Worm (Caenorhabditis elegans) whole organism, L1 larva: Measurements from ENCODE around the gene hpo-30.

Experiments used
- C04F5.9 ChIP-seq: sonication (generic microtip); optimal IDR thresholded peaks from 2 replicates; lab custom pipeline; 2016; ENCODE audit warnings: missing genetic modification characterization, missing compliant biosample characterization
- C16A3.4 ChIP-seq: fragments of 150-350 bp; optimal IDR thresholded peaks from 2 replicates; lab custom pipeline; 2014; ENCODE audit warnings: missing biosample characterization, missing genetic modification characterization
- C34B4.2 ChIP-seq: sonication (generic microtip); optimal IDR thresholded peaks from 2 replicates; lab custom pipeline; 2017; ENCODE audit warnings: mild to moderate bottlenecking, missing genetic modification characterization, missing compliant biosample characterization
- F16B12.6 ChIP-seq: fragments of 150-350 bp; optimal IDR thresholded peaks from 2 replicates; lab custom pipeline; 2014; ENCODE audit warnings: missing biosample characterization, missing genetic modification characterization
- Y116A8C.19 ChIP-seq: sonication (generic microtip); optimal IDR thresholded peaks from 2 replicates; lab custom pipeline; 2016; ENCODE audit warnings: missing compliant biosample characterization, missing genetic modification characterization, borderline replicate concordance
- aha-1 ChIP-seq: fragments of 150-350 bp; optimal IDR thresholded peaks from 2 replicates; lab custom pipeline; 2014; ENCODE audit warnings: missing biosample characterization, missing genetic modification characterization
- alr-1 ChIP-seq: fragments of 200-800 bp; sonication (Bioruptor generic); optimal IDR thresholded peaks from 2 replicates; lab custom pipeline; 2018; ENCODE audit warnings: borderline replicate concordance, mild to moderate bottlenecking, missing genetic modification characterization, missing compliant biosample characterization
- ama-1 ChIP-seq: fragments of 150-350 bp; optimal IDR thresholded peaks from 2 replicates; lab custom pipeline; 2014
- blmp-1 ChIP-seq: fragments of 150-350 bp; optimal IDR thresholded peaks from 2 replicates; lab custom pipeline; 2014; ENCODE audit warnings: missing biosample characterization, missing genetic modification characterization
- ces-1 ChIP-seq: fragments of 150-350 bp; optimal IDR thresholded peaks from 2 replicates; lab custom pipeline; 2014; ENCODE audit warnings: missing biosample characterization, missing genetic modification reagents, missing genetic modification characterization
- dpl-1 ChIP-seq, 3 experiments: fragments of 150-350 bp in 2 of 3; sonication (generic microtip) in 1 of 3; optimal IDR thresholded peaks; 2 replicates each; lab custom pipeline; 2014 to 2017; ENCODE audit warnings: missing biosample characterization in 3 of 3, missing genetic modification characterization in 3 of 3, missing genetic modification reagents in 3 of 3
- dsc-1 ChIP-seq: sonication (generic microtip); optimal IDR thresholded peaks from 2 replicates; lab custom pipeline; 2016; ENCODE audit warnings: mild to moderate bottlenecking, missing genetic modification characterization, missing compliant biosample characterization
- efl-1 ChIP-seq, 4 experiments: fragments of 150-350 bp; optimal IDR thresholded peaks in 3 of 4; peaks in 1 of 4; 1 replicate in 1 of 4; 2 replicates in 3 of 4; lab custom pipeline; 2014; ENCODE audit warnings: missing biosample characterization in 2 of 4, missing genetic modification characterization in 2 of 4, missing genetic modification reagents in 2 of 4
- egl-13 ChIP-seq: sonication (generic microtip); optimal IDR thresholded peaks from 2 replicates; lab custom pipeline; 2016; ENCODE audit warnings: missing genotype, missing genetic modification reagents, missing genetic modification characterization, missing compliant biosample characterization
- elt-2 ChIP-seq: sonication (generic microtip); optimal IDR thresholded peaks from 2 replicates; lab custom pipeline; 2016; ENCODE audit warnings: missing genetic modification characterization, mild to moderate bottlenecking, inconsistent platforms, missing compliant biosample characterization, missing genetic modification reagents
- elt-3 ChIP-seq, 6 experiments: fragments of 150-350 bp in 1 of 6; sonication (generic microtip); optimal IDR thresholded peaks; 2 replicates each; lab custom pipeline; 2017 to 2018; ENCODE audit warnings: missing biosample characterization in 6 of 6, missing genetic modification characterization in 6 of 6, inconsistent platforms in 1 of 6
- fkh-4 ChIP-seq: sonication (generic microtip); optimal IDR thresholded peaks from 2 replicates; lab custom pipeline; 2016; ENCODE audit warnings: missing compliant biosample characterization, missing genetic modification characterization, borderline replicate concordance
- fkh-8 ChIP-seq: sonication (generic microtip); optimal IDR thresholded peaks from 2 replicates; lab custom pipeline; 2016; ENCODE audit warnings: mild to moderate bottlenecking, missing genetic modification characterization, missing compliant biosample characterization
- grh-1 ChIP-seq: fragments of 200-800 bp; sonication (Bioruptor generic); IDR thresholded peaks from 2 replicates; pipeline ENCODE4 v1.3.6; 2022; ENCODE audit warnings: missing genetic modification reagents, missing genetic modification characterization, missing compliant biosample characterization
- hlh-17 ChIP-seq: fragments of 200-800 bp; sonication (Bioruptor generic); optimal IDR thresholded peaks from 2 replicates; lab custom pipeline; 2018; ENCODE audit warnings: missing genetic modification characterization, mild to moderate bottlenecking, missing compliant biosample characterization, moderate library complexity, borderline replicate concordance
- irx-1 ChIP-seq: sonication (generic microtip); optimal IDR thresholded peaks from 2 replicates; lab custom pipeline; 2016; ENCODE audit warnings: missing genetic modification characterization, missing compliant biosample characterization
- jun-1 ChIP-seq: fragments of 150-350 bp; optimal IDR thresholded peaks from 2 replicates; lab custom pipeline; 2014; ENCODE audit warnings: missing biosample characterization, missing genetic modification reagents, missing genetic modification characterization
- lin-14 ChIP-seq: fragments of 200-800 bp; sonication (Bioruptor generic); optimal IDR thresholded peaks from 2 replicates; lab custom pipeline; 2018; ENCODE audit warnings: mild to moderate bottlenecking, missing genetic modification characterization, moderate library complexity, missing compliant biosample characterization
- lin-15B ChIP-seq: fragments of 150-350 bp; sonication (generic microtip); optimal IDR thresholded peaks from 3 replicates; lab custom pipeline; 2014; ENCODE audit warnings: missing biosample characterization, missing genetic modification characterization
- lin-39 ChIP-seq: fragments of 150-350 bp; optimal IDR thresholded peaks from 2 replicates; lab custom pipeline; 2014; ENCODE audit warnings: missing biosample characterization, missing genetic modification reagents, missing genetic modification characterization
- lsy-2 ChIP-seq, 2 experiments: fragments of 150-350 bp; optimal IDR thresholded peaks; 2 replicates each; lab custom pipeline; 2014; ENCODE audit warnings: missing biosample characterization in 2 of 2, missing genetic modification characterization in 2 of 2
- mep-1 ChIP-seq: fragments of 150-350 bp; optimal IDR thresholded peaks from 2 replicates; lab custom pipeline; 2014; ENCODE audit warnings: missing biosample characterization, missing genetic modification characterization
- nhr-11 ChIP-seq: fragments of 150-350 bp; optimal IDR thresholded peaks from 2 replicates; lab custom pipeline; 2014; ENCODE audit warnings: missing biosample characterization, missing genetic modification characterization
- nhr-12 ChIP-seq: sonication (generic microtip); optimal IDR thresholded peaks from 2 replicates; lab custom pipeline; 2017; ENCODE audit warnings: missing biosample characterization, missing genetic modification characterization
- nhr-237 ChIP-seq: fragments of 150-350 bp; optimal IDR thresholded peaks from 2 replicates; lab custom pipeline; 2014; ENCODE audit warnings: missing biosample characterization, missing genetic modification characterization
- nhr-28 ChIP-seq: fragments of 150-350 bp; optimal IDR thresholded peaks from 2 replicates; lab custom pipeline; 2014; ENCODE audit warnings: missing biosample characterization, missing genetic modification characterization
- nhr-71 ChIP-seq: sonication (generic microtip); optimal IDR thresholded peaks from 2 replicates; lab custom pipeline; 2016; ENCODE audit warnings: mild to moderate bottlenecking, missing genetic modification characterization, moderate library complexity, missing compliant biosample characterization
- nhr-76 ChIP-seq: sonication (generic microtip); optimal IDR thresholded peaks from 2 replicates; lab custom pipeline; 2017; ENCODE audit warnings: missing biosample characterization, missing genetic modification characterization
- nhr-84 ChIP-seq: sonication (generic microtip); optimal IDR thresholded peaks from 2 replicates; lab custom pipeline; 2017; ENCODE audit warnings: missing biosample characterization, missing genetic modification characterization
- nhr-85 ChIP-seq: sonication (generic microtip); peaks from one replicate; lab custom pipeline; 2016; ENCODE audit warnings: missing genetic modification characterization, inconsistent platforms, missing compliant biosample characterization
- pag-3 ChIP-seq: sonication (generic microtip); optimal IDR thresholded peaks from 2 replicates; lab custom pipeline; 2017; ENCODE audit warnings: missing genetic modification characterization, mild to moderate bottlenecking, missing compliant biosample characterization, antibody characterized with exemption, borderline replicate concordance; ENCODE audit not compliant: insufficient read depth
- pax-3 ChIP-seq: fragments of 200-800 bp; sonication (Bioruptor generic); optimal IDR thresholded peaks from 2 replicates; lab custom pipeline; 2018; ENCODE audit warnings: mild to moderate bottlenecking, missing genetic modification characterization, moderate library complexity, missing compliant biosample characterization
- rnt-1 ChIP-seq: sonication (generic microtip); optimal IDR thresholded peaks from 2 replicates; lab custom pipeline; 2016; ENCODE audit warnings: mild to moderate bottlenecking, missing genetic modification characterization, moderate library complexity, missing compliant biosample characterization
- skn-1 ChIP-seq: fragments of 150-350 bp; optimal IDR thresholded peaks from 2 replicates; lab custom pipeline; 2014; ENCODE audit warnings: missing biosample characterization, missing genetic modification characterization
- sox-4 ChIP-seq: sonication (generic microtip); optimal IDR thresholded peaks from 2 replicates; lab custom pipeline; 2016; ENCODE audit warnings: missing genetic modification characterization, missing compliant biosample characterization
- sptf-1 ChIP-seq: fragments of 150-350 bp; optimal IDR thresholded peaks from 2 replicates; lab custom pipeline; 2014; ENCODE audit warnings: missing biosample characterization, missing genetic modification characterization
- sup-37 ChIP-seq: fragments of 200-800 bp; sonication (Bioruptor generic); optimal IDR thresholded peaks from 2 replicates; lab custom pipeline; 2018; ENCODE audit warnings: mild to moderate bottlenecking, missing genetic modification characterization, missing compliant biosample characterization
- swsn-7 ChIP-seq: sonication (generic microtip); optimal IDR thresholded peaks from 2 replicates; lab custom pipeline; 2016; ENCODE audit warnings: missing genetic modification characterization, missing compliant biosample characterization
- tlp-1 ChIP-seq: fragments of 150-350 bp; optimal IDR thresholded peaks from 2 replicates; lab custom pipeline; 2014; ENCODE audit warnings: missing biosample characterization, missing genetic modification characterization
- unc-130 ChIP-seq: fragments of 150-350 bp; optimal IDR thresholded peaks from 2 replicates; lab custom pipeline; 2017; ENCODE audit warnings: missing biosample characterization, missing genetic modification characterization, inconsistent platforms
- unc-30 ChIP-seq: sonication (generic microtip); optimal IDR thresholded peaks from 2 replicates; lab custom pipeline; 2017; ENCODE audit warnings: missing biosample characterization, missing genetic modification characterization
- unc-62 ChIP-seq: fragments of 150-350 bp; optimal IDR thresholded peaks from 2 replicates; lab custom pipeline; 2014; ENCODE audit warnings: missing biosample characterization, missing genetic modification reagents, missing genetic modification characterization
- unc-86 ChIP-seq: sonication (generic microtip); optimal IDR thresholded peaks from 2 replicates; lab custom pipeline; 2016; ENCODE audit warnings: missing genetic modification characterization, missing compliant biosample characterization
- unc-98 ChIP-seq: fragments of 200-800 bp; sonication (Bioruptor generic); IDR thresholded peaks from 2 replicates; pipeline ENCODE4 v1.3.6; 2022; ENCODE audit warnings: missing genetic modification characterization, missing compliant biosample characterization
- xbp-1 ChIP-seq: sonication (generic microtip); optimal IDR thresholded peaks from 2 replicates; lab custom pipeline; 2016; ENCODE audit warnings: missing genetic modification characterization, missing compliant biosample characterization
- zag-1 ChIP-seq: fragments of 150-350 bp; optimal IDR thresholded peaks from 2 replicates; lab custom pipeline; 2014; ENCODE audit warnings: missing biosample characterization, missing genetic modification characterization
- ztf-4 ChIP-seq: fragments of 150-350 bp; optimal IDR thresholded peaks from 2 replicates; lab custom pipeline; 2014; ENCODE audit warnings: missing biosample characterization, missing genetic modification characterization

hpo-30 gene

ce11 chrV:12303453-12304077 lies 6.6 kb downstream of the hpo-30 start:
- TF ChIP-seq sup-37 = peak; percentile 69
- peak; percentile 56 for TF ChIP-seq pag-3 (tag; lab: Kevin White, UChicago)
- peak; percentile 65 for TF ChIP-seq unc-130 (tag; lab: Kevin White, UChicago)
- TF ChIP-seq C34B4.2 (tag; lab: Kevin White, UChicago) = no peak
- no peak for TF ChIP-seq ces-1 (GFP tag; lab: Kevin White, UChicago)
- peak; percentile 88 for TF ChIP-seq nhr-71 (tag; lab: Kevin White, UChicago)
- TF ChIP-seq ama-1 = peak; percentile 71
- peak; percentile 93 for TF ChIP-seq pax-3 (tag; lab: Kevin White, UChicago)
- peak; percentile 78 for TF ChIP-seq nhr-76
- TF ChIP-seq rnt-1 (tag; lab: Kevin White, UChicago) = peak; percentile 91
- peak; percentile 84 for TF ChIP-seq fkh-8 (tag; lab: Kevin White, UChicago)
- no peak for TF ChIP-seq nhr-12
- TF ChIP-seq lin-39 = peak; percentile 16
- peak; percentile 87 for TF ChIP-seq swsn-7 (tag; lab: Kevin White, UChicago)
- TF ChIP-seq efl-1 (optimal IDR thresholded peaks at IDR 0.05; lab: Kevin White, UChicago) = peak; percentile 69 to 73
- peak; percentile 52 to 97 for TF ChIP-seq efl-1 (GFP tag; optimal IDR thresholded peaks at IDR 0.05 in 1 of 2; lab: Kevin White, UChicago)
- no peak for TF ChIP-seq Y116A8C.19 (tag; lab: Kevin White, UChicago)
- peak; percentile 88 for TF ChIP-seq skn-1
- TF ChIP-seq unc-62 (GFP tag; lab: Kevin White, UChicago) = no peak
- TF ChIP-seq elt-2 = peak; percentile 76
- TF ChIP-seq egl-13 = peak; percentile 81
- TF ChIP-seq jun-1 (tag; lab: Kevin White, UChicago) = peak; percentile 85
- no peak for TF ChIP-seq tlp-1 (tag; lab: Kevin White, UChicago)
- no peak for TF ChIP-seq zag-1 (tag; lab: Kevin White, UChicago)
- TF ChIP-seq nhr-237 (tag; lab: Kevin White, UChicago) = peak; percentile 39
- TF ChIP-seq unc-30 (tag; lab: Kevin White, UChicago) = no peak
- TF ChIP-seq aha-1 = no peak
- peak; percentile 74 for TF ChIP-seq unc-98
- TF ChIP-seq C04F5.9 (tag; lab: Kevin White, UChicago) = no peak
- TF ChIP-seq blmp-1 (tag; lab: Kevin White, UChicago) = no peak
- peak; percentile 14 for TF ChIP-seq fkh-4
- peak; percentile 58 for TF ChIP-seq mep-1
- peak; percentile 77 for TF ChIP-seq C16A3.4
- TF ChIP-seq xbp-1 (tag; lab: Kevin White, UChicago) = peak; percentile 72
- peak in 3 of 6 experiments; percentile 36 to 61 (median 37) for TF ChIP-seq elt-3 (tag; optimal IDR thresholded peaks at IDR 0.05; lab: Kevin White, UChicago)
- TF ChIP-seq dpl-1 (GFP tag; optimal IDR thresholded peaks at IDR 0.05; lab: Kevin White, UChicago) = peak; percentile 27 to 68 (median 56)
- TF ChIP-seq nhr-84 (tag; lab: Kevin White, UChicago) = no peak
- TF ChIP-seq lsy-2 (tag; optimal IDR thresholded peaks at IDR 0.05; lab: Kevin White, UChicago) = peak; percentile 73 to 77
- TF ChIP-seq sptf-1 (tag; lab: Kevin White, UChicago) = no peak
- peak; percentile 76 for TF ChIP-seq lin-14
- peak; percentile 15 for TF ChIP-seq lin-15B
- TF ChIP-seq grh-1 (GFP tag; lab: Robert Waterston, UW) = peak; percentile 74
- no peak for TF ChIP-seq nhr-28 (tag; lab: Kevin White, UChicago)
- no peak for TF ChIP-seq hlh-17 (GFP tag; lab: Kevin White, UChicago)
- peak; percentile 77 for TF ChIP-seq unc-86 (tag; lab: Kevin White, UChicago)
- no peak for TF ChIP-seq alr-1 (tag; lab: Kevin White, UChicago)
- TF ChIP-seq ztf-4 (tag; lab: Kevin White, UChicago) = peak; percentile 84
- peak; percentile 91 for TF ChIP-seq dsc-1 (tag; lab: Kevin White, UChicago)
- peak; percentile 72 for TF ChIP-seq sox-4
- peak; percentile 19 for TF ChIP-seq nhr-11 (tag; lab: Kevin White, UChicago)
- peak; percentile 93 for TF ChIP-seq nhr-85 (tag; lab: Kevin White, UChicago)
- TF ChIP-seq F16B12.6 (tag; lab: Kevin White, UChicago) = no peak
- peak; percentile 73 for TF ChIP-seq irx-1 (tag; lab: Kevin White, UChicago)
